Fruit fly (Drosophila melanogaster) whole organism, embryonic: ENCODE data around the gene Tyler.

ENCODE experiments used
- BEAF-32 ChIP-seq: fragments of 200-800 bp; sonication (Bioruptor generic); optimal IDR thresholded peaks from 3 replicates; lab custom pipeline; 2017; ENCODE audit warnings: missing biosample characterization, missing genetic modification characterization, mild to moderate bottlenecking, moderate library complexity, missing genetic modification reagents
- BtbVII ChIP-seq: fragments of 200-800 bp; sonication (Bioruptor generic); optimal IDR thresholded peaks from 3 replicates; lab custom pipeline; 2017; ENCODE audit warnings: missing biosample characterization, mild to moderate bottlenecking, missing genetic modification characterization
- Bteb2 ChIP-seq: fragments of 200-800 bp; sonication (Bioruptor generic); optimal IDR thresholded peaks from 2 replicates; lab custom pipeline; 2016; ENCODE audit warnings: missing biosample characterization, missing genetic modification characterization
- CG10979 ChIP-seq: fragments of 200-800 bp; sonication (Bioruptor generic); optimal IDR thresholded peaks from 2 replicates; lab custom pipeline; 2018; ENCODE audit warnings: missing biosample characterization, mild to moderate bottlenecking, missing genetic modification characterization, moderate library complexity
- CG11085 ChIP-seq: fragments of 200-800 bp; sonication (Bioruptor generic); IDR thresholded peaks from 2 replicates; pipeline ENCODE4 v1.3.6; 2022; ENCODE audit warnings: missing biosample characterization, missing genetic modification characterization
- CG1602 ChIP-seq: fragments of 200-800 bp; sonication (Bioruptor generic); optimal IDR thresholded peaks from 3 replicates; lab custom pipeline; 2016; ENCODE audit warnings: missing biosample characterization, missing genetic modification characterization
- CG31224 ChIP-seq: fragments of 200-800 bp; sonication (Bioruptor generic); IDR thresholded peaks from 2 replicates; pipeline ENCODE4 v1.3.6; 2022; ENCODE audit warnings: missing biosample characterization, missing genetic modification characterization
- CG32532 ChIP-seq: fragments of 200-800 bp; sonication (Bioruptor generic); IDR thresholded peaks from 2 replicates; pipeline ENCODE4 v1.3.6; 2022; ENCODE audit warnings: missing biosample characterization, missing genetic modification characterization
- CG3726 ChIP-seq: fragments of 200-800 bp; sonication (Bioruptor generic); IDR thresholded peaks from 3 replicates; pipeline ENCODE4, ENCODE4 v1.3.6; 2022; ENCODE audit warnings: missing biosample characterization, missing genetic modification characterization
- CG4404 ChIP-seq: fragments of 200-800 bp; sonication (Bioruptor generic); IDR thresholded peaks from 2 replicates; pipeline ENCODE4 v1.3.6; 2022; ENCODE audit warnings: missing biosample characterization, missing genetic modification characterization
- CG6854 ChIP-seq: fragments of 200-800 bp; sonication (Bioruptor generic); optimal IDR thresholded peaks from 3 replicates; lab custom pipeline; 2017; ENCODE audit warnings: missing biosample characterization, mild to moderate bottlenecking, missing genetic modification characterization
- CG9215 ChIP-seq: fragments of 200-800 bp; sonication (Bioruptor generic); IDR thresholded peaks from 2 replicates; pipeline ENCODE4 v1.3.6; 2022; ENCODE audit warnings: missing biosample characterization, missing genetic modification characterization
- Dll ChIP-seq: fragments of 200-800 bp; sonication (Bioruptor generic); IDR thresholded peaks from 4 replicates; pipeline ENCODE4 v1.3.6; 2022; ENCODE audit warnings: missing biosample characterization, missing genetic modification characterization; ENCODE audit not compliant: partially characterized antibody
- Kr ChIP-seq: fragments of 200-800 bp; sonication (Bioruptor generic); optimal IDR thresholded peaks from 2 replicates; lab custom pipeline; 2017; ENCODE audit warnings: missing biosample characterization, mild to moderate bottlenecking, missing genetic modification characterization
- Mad ChIP-seq: fragments of 200-800 bp; sonication (Bioruptor generic); optimal IDR thresholded peaks from 2 replicates; lab custom pipeline; 2016; ENCODE audit warnings: missing biosample characterization, missing genetic modification characterization
- Med ChIP-seq: fragments of 200-800 bp; sonication (Bioruptor generic); peaks from one replicate; lab custom pipeline; 2016; ENCODE audit warnings: missing biosample characterization, missing genetic modification characterization, mild to moderate bottlenecking, inconsistent platforms, moderate library complexity
- Oaz ChIP-seq: fragments of 200-800 bp; sonication (Bioruptor generic); IDR thresholded peaks from 2 replicates; pipeline ENCODE4 v1.3.6; 2022; ENCODE audit warnings: missing biosample characterization, missing genetic modification characterization
- Sin3A ChIP-seq: fragments of >200 bp; optimal IDR thresholded peaks from 2 replicates; lab custom pipeline; 2018
- Sry-β ChIP-seq: fragments of 200-800 bp; sonication (Bioruptor generic); optimal IDR thresholded peaks from 2 replicates; lab custom pipeline; 2018; ENCODE audit warnings: missing biosample characterization, mild to moderate bottlenecking, missing genetic modification characterization, moderate library complexity
- Stat92E ChIP-seq, 3 experiments: fragments of >200 bp in 2 of 3; fragments of 200-800 bp in 1 of 3; sonication (Bioruptor generic) in 1 of 3; optimal IDR thresholded peaks; 2 replicates each; lab custom pipeline; 2017 to 2019; ENCODE audit warnings: missing biosample characterization in 3 of 3, missing genetic modification characterization in 3 of 3, mild to moderate bottlenecking in 1 of 3, moderate library complexity in 1 of 3
- Trl ChIP-seq, 3 experiments: fragments of >200 bp in 2 of 3; fragments of 200-800 bp in 1 of 3; sonication (Bioruptor generic) in 1 of 3; optimal IDR thresholded peaks; 2 replicates in 1 of 3; 3 replicates in 2 of 3; lab custom pipeline; 2016 to 2017; ENCODE audit warnings: missing biosample characterization in 1 of 3, missing genetic modification characterization in 1 of 3
- aop ChIP-seq: fragments of 200-800 bp; sonication (Bioruptor generic); IDR thresholded peaks from 2 replicates; pipeline ENCODE4 v1.3.6; 2022; ENCODE audit warnings: missing biosample characterization, missing genetic modification characterization
- ara ChIP-seq: fragments of 200-800 bp; sonication (Bioruptor generic); IDR thresholded peaks from 2 replicates; pipeline ENCODE4 v1.3.6; 2022; ENCODE audit warnings: missing biosample characterization, missing genetic modification characterization
- cas ChIP-seq: fragments of 200-800 bp; sonication (Bioruptor generic); IDR thresholded peaks from 2 replicates; pipeline ENCODE4 v1.3.6; 2022; ENCODE audit warnings: missing biosample characterization, missing genetic modification characterization
- chif ChIP-seq, 2 experiments: fragments of 200-800 bp; sonication (Bioruptor generic); optimal IDR thresholded peaks; 3 replicates each; lab custom pipeline; 2016; ENCODE audit warnings: missing biosample characterization in 2 of 2, missing genetic modification characterization in 2 of 2
- chm ChIP-seq: fragments of 200-800 bp; sonication (Bioruptor generic); IDR thresholded peaks from 2 replicates; pipeline ENCODE4 v1.3.6; 2022; ENCODE audit warnings: missing biosample characterization, missing genetic modification characterization
- chn ChIP-seq: fragments of 200-800 bp; sonication (Bioruptor generic); optimal IDR thresholded peaks from 2 replicates; lab custom pipeline; 2016; ENCODE audit warnings: missing biosample characterization, missing genetic modification characterization
- crp ChIP-seq, 2 experiments: fragments of 200-800 bp; sonication (Bioruptor generic); optimal IDR thresholded peaks; 2 replicates in 1 of 2; 3 replicates in 1 of 2; lab custom pipeline; 2017; ENCODE audit warnings: missing biosample characterization in 2 of 2, missing genetic modification characterization in 2 of 2, mild to moderate bottlenecking in 1 of 2, moderate library complexity in 1 of 2
- da ChIP-seq: fragments of 200-800 bp; sonication (Bioruptor generic); optimal IDR thresholded peaks from 2 replicates; lab custom pipeline; 2016; ENCODE audit warnings: missing biosample characterization, missing genetic modification characterization
- disco-r ChIP-seq: fragments of 200-800 bp; sonication (Bioruptor generic); optimal IDR thresholded peaks from 2 replicates; lab custom pipeline; 2016; ENCODE audit warnings: missing biosample characterization, missing genetic modification characterization
- emc ChIP-seq: fragments of 200-800 bp; sonication (Bioruptor generic); optimal IDR thresholded peaks from 2 replicates; lab custom pipeline; 2016; ENCODE audit warnings: missing biosample characterization, missing genetic modification characterization
- en ChIP-seq: fragments of 200-800 bp; sonication (Bioruptor generic); optimal IDR thresholded peaks from 2 replicates; lab custom pipeline; 2016; ENCODE audit warnings: missing biosample characterization, missing genetic modification characterization
- eyg ChIP-seq: fragments of 200-800 bp; sonication (Bioruptor generic); optimal IDR thresholded peaks from 3 replicates; lab custom pipeline; 2016; ENCODE audit warnings: missing biosample characterization, missing genetic modification characterization
- fd96Cb ChIP-seq: fragments of 200-800 bp; sonication (Bioruptor generic); optimal IDR thresholded peaks from 2 replicates; lab custom pipeline; 2018; ENCODE audit warnings: missing biosample characterization, mild to moderate bottlenecking, missing genetic modification characterization, moderate library complexity
- fru ChIP-seq: fragments of >200 bp; optimal IDR thresholded peaks from 2 replicates; lab custom pipeline; 2017
- gfzf ChIP-seq: fragments of 200-800 bp; sonication (Bioruptor generic); optimal IDR thresholded peaks from 2 replicates; lab custom pipeline; 2016; ENCODE audit warnings: missing biosample characterization, mild to moderate bottlenecking, missing genetic modification characterization, moderate library complexity
- her ChIP-seq: fragments of 200-800 bp; sonication (Bioruptor generic); optimal IDR thresholded peaks from 2 replicates; lab custom pipeline; 2016; ENCODE audit warnings: missing biosample characterization, missing genetic modification characterization
- insv ChIP-seq, 2 experiments: fragments of 200-800 bp; sonication (Bioruptor generic); optimal IDR thresholded peaks; 3 replicates each; lab custom pipeline; 2016 to 2018; ENCODE audit warnings: missing biosample characterization in 2 of 2, missing genetic modification characterization in 2 of 2
- ken ChIP-seq: fragments of 200-800 bp; sonication (Bioruptor generic); IDR thresholded peaks from 3 replicates; pipeline ENCODE4 v1.3.6; 2022; ENCODE audit warnings: missing biosample characterization, missing genetic modification characterization
- lov ChIP-seq, 2 experiments: fragments of 200-800 bp in 1 of 2; fragments of >200 bp in 1 of 2; sonication (Bioruptor generic) in 1 of 2; IDR thresholded peaks in 1 of 2; optimal IDR thresholded peaks in 1 of 2; 2 replicates in 1 of 2; 3 replicates in 1 of 2; pipeline versions ENCODE4 v1.3.6 to Lab custom; 2017 to 2022; ENCODE audit warnings: missing biosample characterization in 1 of 2, missing genetic modification characterization in 1 of 2
- nom ChIP-seq: fragments of 200-800 bp; sonication (Bioruptor generic); optimal IDR thresholded peaks from 2 replicates; lab custom pipeline; 2017; ENCODE audit warnings: missing biosample characterization, missing genetic modification characterization, mild to moderate bottlenecking, moderate library complexity, missing genetic modification reagents
- onecut ChIP-seq: fragments of 200-800 bp; sonication (Bioruptor generic); IDR thresholded peaks from 2 replicates; pipeline ENCODE4 v1.3.6; 2022; ENCODE audit warnings: missing biosample characterization, missing genetic modification characterization
- prd ChIP-seq, 3 experiments: fragments of >200 bp in 2 of 3; fragments of 200-800 bp in 1 of 3; sonication (Bioruptor generic) in 1 of 3; optimal IDR thresholded peaks in 2 of 3; IDR thresholded peaks in 1 of 3; 2 replicates in 2 of 3; 3 replicates in 1 of 3; pipeline versions ENCODE4 v1.3.6 to Lab custom; 2017 to 2022; ENCODE audit warnings: missing biosample characterization in 1 of 3, missing genetic modification characterization in 1 of 3
- ro ChIP-seq: fragments of 200-800 bp; sonication (Bioruptor generic); IDR thresholded peaks from 2 replicates; pipeline ENCODE4 v1.3.6; 2022; ENCODE audit warnings: missing biosample characterization, missing genetic modification characterization
- sc ChIP-seq, 3 experiments: fragments of >200 bp in 2 of 3; fragments of 200-800 bp in 1 of 3; sonication (Bioruptor generic) in 1 of 3; optimal IDR thresholded peaks; 2 replicates in 2 of 3; 3 replicates in 1 of 3; lab custom pipeline; 2017; ENCODE audit warnings: mild to moderate bottlenecking in 1 of 3, missing biosample characterization in 1 of 3, missing genetic modification characterization in 1 of 3, missing genetic modification reagents in 1 of 3
- sisA ChIP-seq: fragments of 200-800 bp; sonication (Bioruptor generic); IDR thresholded peaks from 2 replicates; pipeline ENCODE4 v1.3.6; 2022; ENCODE audit warnings: missing biosample characterization, missing genetic modification characterization
- stwl ChIP-seq: fragments of 200-800 bp; sonication (Bioruptor generic); optimal IDR thresholded peaks from 3 replicates; lab custom pipeline; 2018; ENCODE audit warnings: missing biosample characterization, mild to moderate bottlenecking, missing genetic modification characterization, moderate library complexity
- wor ChIP-seq: fragments of 200-800 bp; sonication (Bioruptor generic); IDR thresholded peaks from 2 replicates; pipeline ENCODE4 v1.3.6; 2022; ENCODE audit warnings: missing biosample characterization, missing genetic modification characterization

Gene Tyler

dm6 chrX:19663859-19664728, 52.8 kb downstream of the Tyler start, which contains the start of the genes CG14223 and Ssu72 (continued):
- TF ChIP-seq CG6854 (GFP tag; lab: Kevin White, UChicago) (no peak), disco-r (GFP tag; lab: Kevin White, UChicago) (no peak), aop (GFP tag; lab: Robert Waterston, UW) (no peak), BEAF-32 (GFP tag; lab: Kevin White, UChicago) (peak; percentile 73), chif (GFP tag; optimal IDR thresholded peaks at IDR 0.05; lab: Kevin White, UChicago) (no peak), Med (peak; percentile 82), Stat92E (GFP tag; optimal IDR thresholded peaks at IDR 0.05; lab: Kevin White, UChicago) (no peak), da (no peak), en (no peak), stwl (peak; percentile 22), CG31224 (GFP tag; lab: Robert Waterston, UW) (no peak), chn (GFP tag; lab: Kevin White, UChicago) (no peak), Mad (GFP tag; lab: Kevin White, UChicago) (no peak), wor (GFP tag; lab: Robert Waterston, UW) (no peak), gfzf (GFP tag; lab: Kevin White, UChicago) (no peak), Sin3A (lab: Kevin White, UChicago) (peak; percentile 22), CG11085 (GFP tag; lab: Robert Waterston, UW) (no peak), Oaz (GFP tag; lab: Robert Waterston, UW) (no peak), Dll (GFP tag; lab: Robert Waterston, UW) (peak; percentile 89), Bteb2 (GFP tag; lab: Kevin White, UChicago) (no peak), ken (GFP tag; lab: Robert Waterston, UW) (no peak), emc (GFP tag; lab: Kevin White, UChicago) (no peak), lov (optimal IDR thresholded peaks at IDR 0.05; lab: Kevin White, UChicago) (no peak), lov (GFP tag; IDR thresholded peaks at IDR 0.05; lab: Robert Waterston, UW) (no peak), onecut (GFP tag; lab: Robert Waterston, UW) (peak; percentile 81), CG4404 (GFP tag; lab: Robert Waterston, UW) (no peak), eyg (no peak), chm (GFP tag; lab: Robert Waterston, UW) (no peak), insv (GFP tag; optimal IDR thresholded peaks at IDR 0.05; lab: Kevin White, UChicago) (no peak), cas (GFP tag; lab: Robert Waterston, UW) (no peak), fd96Cb (tag; lab: Kevin White, UChicago) (no peak), ro (GFP tag; lab: Robert Waterston, UW) (no peak), CG3726 (GFP tag; lab: Robert Waterston, UW) (no peak), CG1602 (no peak), CG10979 (tag; lab: Kevin White, UChicago) (no peak), her (GFP tag; lab: Kevin White, UChicago) (no peak), fru (lab: Kevin White, UChicago) (no peak), sc (optimal IDR thresholded peaks at IDR 0.05; lab: Kevin White, UChicago) (no peak), sc (GFP tag; optimal IDR thresholded peaks at IDR 0.05; lab: Kevin White, UChicago) (no peak), ara (GFP tag; lab: Robert Waterston, UW) (no peak), Sry-β (GFP tag; lab: Kevin White, UChicago) (no peak), Kr (no peak), CG9215 (GFP tag; lab: Robert Waterston, UW) (no peak), sisA (GFP tag; lab: Robert Waterston, UW) (no peak; the same call in 1 of the 2 replicates), nom (no peak), prd (optimal IDR thresholded peaks at IDR 0.05; lab: Kevin White, UChicago) (no peak), prd (GFP tag; IDR thresholded peaks at IDR 0.05; lab: Robert Waterston, UW) (no peak), Trl (optimal IDR thresholded peaks at IDR 0.05; lab: Kevin White, UChicago) (no peak), Trl (GFP tag; optimal IDR thresholded peaks at IDR 0.05; lab: Kevin White, UChicago) (no peak), BtbVII (GFP tag; lab: Kevin White, UChicago) (no peak), CG32532 (GFP tag; lab: Robert Waterston, UW) (no peak), crp (GFP tag; optimal IDR thresholded peaks at IDR 0.05; lab: Kevin White, UChicago) (no peak)
